Fruit fly (Drosophila melanogaster) S2 (cell line): ENCODE data around the gene CG43137.

ENCODE experiments used
- CG8478 ChIP-seq: fragments of >200 bp; optimal IDR thresholded peaks from 2 replicates; lab custom pipeline; 2018
- CTCF ChIP-seq, 2 experiments: fragments of >200 bp; optimal IDR thresholded peaks; 2 replicates each; lab custom pipeline; 2018

DNA sequence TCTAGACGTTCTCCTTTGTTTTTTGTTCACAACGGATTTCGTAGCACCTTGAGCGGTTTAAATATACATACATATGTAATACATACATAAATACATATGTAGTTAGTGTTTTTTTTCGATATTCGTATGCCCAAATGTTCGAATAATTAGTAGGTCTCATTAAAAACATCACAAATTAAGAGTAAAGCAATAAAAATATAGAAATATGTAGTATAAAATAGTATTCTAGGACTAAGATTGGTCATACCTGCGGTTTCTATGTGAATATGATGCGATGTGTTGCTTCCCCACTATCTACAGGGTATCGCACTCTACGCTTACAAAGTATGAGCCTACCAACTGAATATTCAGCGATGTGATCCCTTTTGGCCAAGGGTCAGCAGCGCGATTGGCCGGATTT, 40.5 kb upstream of the CG43137 start, which contains the start of gene CG4020:
- TF ChIP-seq CTCF (optimal IDR thresholded peaks at IDR 0.05; lab: Kevin White, UChicago) (no peak), CG8478 (lab: Kevin White, UChicago) (no peak)
